Worm (Caenorhabditis elegans) whole organism, L3 larva: ENCODE results near the gene K07F5.16.

Experiments
- ZK546.5 ChIP-seq: sonication (generic microtip); optimal IDR thresholded peaks from 2 replicates; lab custom pipeline; 2017; ENCODE audit warnings: missing biosample characterization, missing genetic modification characterization
- ama-1 ChIP-seq: fragments of 150-350 bp; optimal IDR thresholded peaks from 2 replicates; lab custom pipeline; 2018
- ceh-16 ChIP-seq: sonication (generic microtip); optimal IDR thresholded peaks from 2 replicates; lab custom pipeline; 2017; ENCODE audit warnings: missing biosample characterization, missing genetic modification characterization
- ceh-82 ChIP-seq: fragments of 150-350 bp; optimal IDR thresholded peaks from 2 replicates; lab custom pipeline; 2014; ENCODE audit warnings: missing biosample characterization, missing genetic modification characterization
- ceh-9 ChIP-seq: sonication (generic microtip); optimal IDR thresholded peaks from 2 replicates; lab custom pipeline; 2018; ENCODE audit warnings: missing biosample characterization, missing genetic modification characterization
- egl-5 ChIP-seq: fragments of 150-350 bp; optimal IDR thresholded peaks from 2 replicates; lab custom pipeline; 2017; ENCODE audit warnings: missing biosample characterization, missing genetic modification reagents, missing genetic modification characterization, inconsistent platforms
- elt-1 ChIP-seq: fragments of 150-350 bp; optimal IDR thresholded peaks from 2 replicates; lab custom pipeline; 2014; ENCODE audit warnings: missing biosample characterization, missing genetic modification characterization
- elt-2 ChIP-seq: sonication (generic microtip); optimal IDR thresholded peaks from 2 replicates; lab custom pipeline; 2016; ENCODE audit warnings: missing genetic modification reagents, mild to moderate bottlenecking, missing genetic modification characterization, missing compliant biosample characterization
- fos-1 ChIP-seq: fragments of 150-350 bp; optimal IDR thresholded peaks from 2 replicates; lab custom pipeline; 2014; ENCODE audit warnings: missing biosample characterization, missing genetic modification characterization
- hmg-11 ChIP-seq: sonication (generic microtip); optimal IDR thresholded peaks from 2 replicates; lab custom pipeline; 2016; ENCODE audit warnings: missing genetic modification characterization, missing compliant biosample characterization
- lin-15B ChIP-seq: fragments of 150-350 bp; optimal IDR thresholded peaks from 2 replicates; lab custom pipeline; 2014; ENCODE audit warnings: missing biosample characterization, missing genetic modification characterization
- lin-39 ChIP-seq: fragments of 150-350 bp; optimal IDR thresholded peaks from 2 replicates; lab custom pipeline; 2018; ENCODE audit warnings: missing biosample characterization, missing genetic modification reagents, missing genetic modification characterization
- lsy-12 ChIP-seq: sonication (generic microtip); optimal IDR thresholded peaks from 2 replicates; lab custom pipeline; 2016; ENCODE audit warnings: mild to moderate bottlenecking, missing genetic modification characterization, missing compliant biosample characterization
- mml-1 ChIP-seq: fragments of 150-350 bp; sonication (generic microtip); optimal IDR thresholded peaks from 3 replicates; lab custom pipeline; 2014; ENCODE audit warnings: missing biosample characterization, missing genetic modification characterization
- nfya-1 ChIP-seq: sonication (generic microtip); optimal IDR thresholded peaks from 2 replicates; lab custom pipeline; 2017; ENCODE audit warnings: missing genetic modification characterization, mild to moderate bottlenecking, missing compliant biosample characterization, antibody characterized with exemption, moderate library complexity; ENCODE audit not compliant: insufficient read depth
- nhr-11 ChIP-seq: fragments of 150-350 bp; optimal IDR thresholded peaks from 2 replicates; lab custom pipeline; 2014; ENCODE audit warnings: missing biosample characterization, missing genetic modification characterization
- nhr-12 ChIP-seq: fragments of 150-350 bp; optimal IDR thresholded peaks from 2 replicates; lab custom pipeline; 2014; ENCODE audit warnings: missing biosample characterization, missing genetic modification characterization
- nhr-23 ChIP-seq: fragments of 150-350 bp; optimal IDR thresholded peaks from 2 replicates; lab custom pipeline; 2014; ENCODE audit warnings: missing biosample characterization, missing genetic modification reagents, missing genetic modification characterization
- nhr-237 ChIP-seq: fragments of 150-350 bp; optimal IDR thresholded peaks from 2 replicates; lab custom pipeline; 2014; ENCODE audit warnings: missing biosample characterization, missing genetic modification characterization
- nhr-25 ChIP-seq: sonication (generic microtip); optimal IDR thresholded peaks from 2 replicates; lab custom pipeline; 2017; ENCODE audit warnings: missing biosample characterization, missing genetic modification characterization
- nhr-28 ChIP-seq: fragments of 150-350 bp; optimal IDR thresholded peaks from 2 replicates; lab custom pipeline; 2014; ENCODE audit warnings: missing biosample characterization, missing genetic modification characterization
- nhr-43 ChIP-seq: sonication (generic microtip); optimal IDR thresholded peaks from 2 replicates; lab custom pipeline; 2016; ENCODE audit warnings: mild to moderate bottlenecking, missing genetic modification characterization, missing compliant biosample characterization; ENCODE audit not compliant: poor library complexity, severe bottlenecking
- nhr-67 ChIP-seq: fragments of 150-350 bp; optimal IDR thresholded peaks from 2 replicates; lab custom pipeline; 2014; ENCODE audit warnings: missing biosample characterization, missing genetic modification characterization
- nhr-76 ChIP-seq: fragments of 150-350 bp; sonication (generic microtip); optimal IDR thresholded peaks from 5 replicates; lab custom pipeline; 2014; ENCODE audit warnings: missing biosample characterization, missing genetic modification characterization
- nhr-77 ChIP-seq: fragments of 150-350 bp; optimal IDR thresholded peaks from 2 replicates; lab custom pipeline; 2014; ENCODE audit warnings: missing biosample characterization, missing genetic modification characterization
- pha-4 ChIP-seq: fragments of 150-350 bp; optimal IDR thresholded peaks from 2 replicates; lab custom pipeline; 2014; ENCODE audit warnings: missing biosample characterization, missing genetic modification reagents, missing genetic modification characterization
- pqm-1 ChIP-seq: fragments of 150-350 bp; optimal IDR thresholded peaks from 2 replicates; lab custom pipeline; 2017; ENCODE audit warnings: missing biosample characterization, missing genetic modification characterization, inconsistent platforms
- sea-2 ChIP-seq: fragments of 150-350 bp; sonication (generic microtip); optimal IDR thresholded peaks from 4 replicates; lab custom pipeline; 2014; ENCODE audit warnings: missing biosample characterization, missing genetic modification reagents, missing genetic modification characterization
- skn-1 ChIP-seq: fragments of 150-350 bp; optimal IDR thresholded peaks from 2 replicates; lab custom pipeline; 2014; ENCODE audit warnings: missing biosample characterization, missing genetic modification characterization
- snpc-4 ChIP-seq: fragments of 150-350 bp; optimal IDR thresholded peaks from 2 replicates; lab custom pipeline; 2014; ENCODE audit warnings: missing biosample characterization, missing genetic modification characterization
- tbx-2 ChIP-seq: sonication (generic microtip); optimal IDR thresholded peaks from 2 replicates; lab custom pipeline; 2016; ENCODE audit warnings: mild to moderate bottlenecking, missing genetic modification characterization, missing compliant biosample characterization
- unc-39 ChIP-seq: sonication (generic microtip); optimal IDR thresholded peaks from 4 replicates; lab custom pipeline; 2017; ENCODE audit warnings: missing biosample characterization, missing genetic modification characterization
- unc-62 ChIP-seq: fragments of 150-350 bp; sonication (generic microtip); optimal IDR thresholded peaks from 4 replicates; lab custom pipeline; 2014; ENCODE audit warnings: missing biosample characterization, missing genetic modification reagents, missing genetic modification characterization
- zag-1 ChIP-seq: fragments of 150-350 bp; optimal IDR thresholded peaks from 2 replicates; lab custom pipeline; 2014; ENCODE audit warnings: missing biosample characterization, missing genetic modification characterization
- ztf-11 ChIP-seq: fragments of 150-350 bp; optimal IDR thresholded peaks from 2 replicates; lab custom pipeline; 2014; ENCODE audit warnings: missing biosample characterization, missing genetic modification characterization
- ztf-4 ChIP-seq: fragments of 150-350 bp; optimal IDR thresholded peaks from 2 replicates; lab custom pipeline; 2014; ENCODE audit warnings: missing biosample characterization, missing genetic modification characterization

The K07F5.16 gene

DNA sequence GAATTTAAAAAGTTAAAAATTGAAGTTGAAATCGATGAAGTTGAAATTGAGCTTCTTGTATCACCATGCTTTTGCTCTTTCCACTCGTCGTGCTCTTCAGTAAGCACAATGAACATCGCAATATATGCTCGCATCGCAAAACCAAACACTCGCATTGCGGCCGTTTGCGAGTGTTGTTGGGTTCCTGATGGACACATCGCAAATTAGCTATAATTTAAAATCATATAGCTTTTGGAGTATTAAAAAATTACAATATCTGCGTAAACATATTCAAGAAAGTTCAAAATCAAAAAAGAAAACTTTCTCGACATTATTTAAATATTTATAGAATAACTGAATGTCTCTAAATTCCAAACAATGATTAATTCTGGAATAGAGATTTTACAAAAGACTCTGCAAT lies 21.8 kb upstream of the K07F5.16 start, which contains the start of gene K07F5.17:
K07F5.17 (plus strand) TSS at position 301 of the 400 bp plus-strand sequence.
- no peak for TF ChIP-seq nhr-237 (tag; lab: Kevin White, UChicago)
- no peak for TF ChIP-seq tbx-2 (tag; lab: Kevin White, UChicago)
- no peak for TF ChIP-seq hmg-11 (tag; lab: Kevin White, UChicago)
- no peak for TF ChIP-seq mml-1 (tag; lab: Kevin White, UChicago)
- no peak for TF ChIP-seq pha-4 (tag; lab: Kevin White, UChicago)
- no peak for TF ChIP-seq ceh-9 (tag; lab: Kevin White, UChicago)

ce11 chrIV:9843760-9844159 lies 20.2 kb upstream of the K07F5.16 start, which contains the start of gene nspd-2:
TSS of gene nspd-2 (plus strand) at chrIV:9844060.
- no peak for TF ChIP-seq egl-5

ce11 chrIV:9846574-9846973 lies 17.3 kb upstream of the K07F5.16 start, which contains the start of gene K07F5.6:
TSS of gene K07F5.6 (minus strand) at chrIV:9846674.
- TF ChIP-seq egl-5 (no peak), nhr-77 (no peak), zag-1 (tag; lab: Kevin White, UChicago) (no peak), lin-15B (tag; lab: Kevin White, UChicago) (no peak), unc-62 (GFP tag; lab: Kevin White, UChicago) (no peak), lin-39 (no peak), fos-1 (tag; lab: Kevin White, UChicago) (no peak), unc-39 (tag; lab: Kevin White, UChicago) (no peak)

DNA sequence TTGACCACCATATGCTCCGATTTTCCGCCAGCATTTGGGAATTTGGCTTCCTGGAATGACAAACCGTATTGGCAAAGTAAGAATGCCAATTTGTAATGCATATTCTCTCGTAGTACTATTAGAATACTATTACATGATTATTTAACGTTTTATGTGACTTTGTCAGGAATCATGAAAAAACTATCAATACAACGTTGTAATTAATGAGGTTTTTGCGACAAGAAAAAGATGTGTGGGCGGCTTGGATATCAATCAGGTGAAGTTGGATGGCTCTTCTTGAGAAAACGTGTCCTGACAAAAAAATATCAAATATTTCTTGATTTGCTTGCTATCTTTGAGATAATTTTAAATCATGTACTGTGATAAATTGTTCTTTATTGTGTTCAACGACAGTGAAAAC lies 15.8 kb upstream of the K07F5.16 start, which contains the start of gene K07F5.7:
K07F5.7 (minus strand) TSS at position 101 of the 400 bp plus-strand sequence.
- TF ChIP-seq ceh-9 (tag; lab: Kevin White, UChicago) (no peak), nhr-11 (tag; lab: Kevin White, UChicago) (no peak), nhr-76 (tag; lab: Kevin White, UChicago) (no peak), ztf-11 (tag; lab: Kevin White, UChicago) (no peak), nhr-12 (tag; lab: Kevin White, UChicago) (no peak), fos-1 (tag; lab: Kevin White, UChicago) (no peak), ama-1 (lab: Kevin White, UChicago) (no peak), elt-1 (tag; lab: Kevin White, UChicago) (no peak), skn-1 (tag; lab: Kevin White, UChicago) (no peak), lsy-12 (tag; lab: Kevin White, UChicago) (no peak), nhr-43 (tag; lab: Kevin White, UChicago) (no peak), nhr-67 (no peak), nhr-23 (tag; lab: Kevin White, UChicago) (no peak), nfya-1 (tag; lab: Kevin White, UChicago) (no peak)

- TF ChIP-seq unc-39 (tag; lab: Kevin White, UChicago) = no peak
- TF ChIP-seq ztf-4 = no peak
- TF ChIP-seq elt-2 (tag; lab: Kevin White, UChicago) = no peak
- no peak for TF ChIP-seq ZK546.5 (tag; lab: Kevin White, UChicago)
- no peak for TF ChIP-seq nhr-28 (tag; lab: Kevin White, UChicago)
- no peak for TF ChIP-seq lin-15B (tag; lab: Kevin White, UChicago)
- TF ChIP-seq snpc-4 (tag; lab: Kevin White, UChicago) = no peak
- no peak for TF ChIP-seq nhr-25 (tag; lab: Kevin White, UChicago)
- no peak for TF ChIP-seq nhr-76 (tag; lab: Kevin White, UChicago)
- no peak for TF ChIP-seq nhr-237 (tag; lab: Kevin White, UChicago)
Measured at ce11 chrIV:9849624-9850023, 14.3 kb upstream of the K07F5.16 start, which contains the start of gene K07F5.8. TSS of gene K07F5.8 (minus strand) at chrIV:9849724.

- TF ChIP-seq ceh-82 = no peak
- TF ChIP-seq hmg-11 (tag; lab: Kevin White, UChicago) = no peak
- no peak for TF ChIP-seq ceh-16
- TF ChIP-seq nhr-43 (tag; lab: Kevin White, UChicago) = no peak
- TF ChIP-seq nhr-25 (tag; lab: Kevin White, UChicago) = no peak
- no peak for TF ChIP-seq sea-2 (GFP tag; lab: Kevin White, UChicago)
- TF ChIP-seq pqm-1 = no peak
- TF ChIP-seq mml-1 (tag; lab: Kevin White, UChicago) = no peak
- TF ChIP-seq lsy-12 (tag; lab: Kevin White, UChicago) = no peak
- no peak for TF ChIP-seq zag-1 (tag; lab: Kevin White, UChicago)
- TF ChIP-seq skn-1 (tag; lab: Kevin White, UChicago) = no peak
- no peak for TF ChIP-seq ztf-11 (tag; lab: Kevin White, UChicago)
- TF ChIP-seq elt-2 (tag; lab: Kevin White, UChicago) = no peak
- no peak for TF ChIP-seq unc-39 (tag; lab: Kevin White, UChicago)
Measured at ce11 chrIV:9850931-9851330, 13.0 kb upstream of the K07F5.16 start, which contains the start of gene ssp-10. TSS of gene ssp-10 (minus strand) at chrIV:9851031.
